Fruit fly (Drosophila melanogaster) whole organism, embryonic: ENCODE data around the gene Sf3b3.

Source experiments
- Aef1 ChIP-seq: fragments of 200-800 bp; sonication (Bioruptor generic); IDR thresholded peaks from 3 replicates; pipeline ENCODE4 v1.3.6; 2022; ENCODE audit warnings: missing biosample characterization, missing genetic modification characterization
- CG15011 ChIP-seq: fragments of 200-800 bp; sonication (Bioruptor generic); optimal IDR thresholded peaks from 3 replicates; lab custom pipeline; 2018; ENCODE audit warnings: missing biosample characterization, mild to moderate bottlenecking, missing genetic modification characterization
- CG1832 ChIP-seq: fragments of 200-800 bp; sonication (Bioruptor generic); optimal IDR thresholded peaks from 2 replicates; lab custom pipeline; 2017; ENCODE audit warnings: missing biosample characterization, mild to moderate bottlenecking, missing genetic modification characterization, inconsistent platforms
- CG2116 ChIP-seq: fragments of 200-800 bp; sonication (Bioruptor generic); optimal IDR thresholded peaks from 3 replicates; lab custom pipeline; 2018; ENCODE audit warnings: missing biosample characterization, mild to moderate bottlenecking, missing genetic modification characterization
- CG30403 ChIP-seq: fragments of 200-800 bp; sonication (Bioruptor generic); optimal IDR thresholded peaks from 3 replicates; lab custom pipeline; 2016; ENCODE audit warnings: missing biosample characterization, missing genetic modification characterization
- CG30431 ChIP-seq: fragments of 200-800 bp; sonication (Bioruptor generic); optimal IDR thresholded peaks from 2 replicates; lab custom pipeline; 2017; ENCODE audit warnings: missing biosample characterization, missing genetic modification characterization
- CG31224 ChIP-seq: fragments of 200-800 bp; sonication (Bioruptor generic); IDR thresholded peaks from 2 replicates; pipeline ENCODE4 v1.3.6; 2022; ENCODE audit warnings: missing biosample characterization, missing genetic modification characterization
- CG7372 ChIP-seq: fragments of 200-800 bp; sonication (Bioruptor generic); IDR thresholded peaks from 2 replicates; pipeline ENCODE4 v1.3.6; 2022; ENCODE audit warnings: missing biosample characterization, missing genetic modification characterization
- CG8765 ChIP-seq: fragments of 200-800 bp; sonication (Bioruptor generic); IDR thresholded peaks from 2 replicates; pipeline ENCODE4 v1.3.6; 2022; ENCODE audit warnings: missing biosample characterization, missing genetic modification characterization
- CG9817 ChIP-seq: fragments of 200-800 bp; sonication (Bioruptor generic); optimal IDR thresholded peaks from 2 replicates; lab custom pipeline; 2018; ENCODE audit warnings: missing biosample characterization, mild to moderate bottlenecking, missing genetic modification characterization, moderate library complexity
- Chrac-16 ChIP-seq: fragments of 200-800 bp; sonication (Bioruptor generic); optimal IDR thresholded peaks from 3 replicates; lab custom pipeline; 2016; ENCODE audit warnings: missing biosample characterization, missing genetic modification characterization
- Dref ChIP-seq: fragments of 200-800 bp; sonication (Bioruptor generic); IDR thresholded peaks from 2 replicates; pipeline ENCODE4 v1.3.6; 2022; ENCODE audit warnings: missing biosample characterization, missing genetic modification characterization
- Fer1 ChIP-seq: fragments of 200-800 bp; sonication (Bioruptor generic); optimal IDR thresholded peaks from 2 replicates; lab custom pipeline; 2017; ENCODE audit warnings: missing biosample characterization, mild to moderate bottlenecking, missing genetic modification characterization
- Hmx ChIP-seq: fragments of 200-800 bp; sonication (Bioruptor generic); optimal IDR thresholded peaks from 2 replicates; lab custom pipeline; 2016; ENCODE audit warnings: missing biosample characterization, missing genetic modification characterization
- Hr78 ChIP-seq, 2 experiments: fragments of 200-800 bp in 1 of 2; fragments of >200 bp in 1 of 2; sonication (Bioruptor generic) in 1 of 2; optimal IDR thresholded peaks; 2 replicates each; lab custom pipeline; 2017 to 2019; ENCODE audit warnings: missing biosample characterization in 2 of 2, missing genetic modification characterization in 2 of 2, mild to moderate bottlenecking in 1 of 2, moderate library complexity in 1 of 2
- Lhr ChIP-seq: fragments of 200-800 bp; sonication (Bioruptor generic); optimal IDR thresholded peaks from 3 replicates; lab custom pipeline; 2017; ENCODE audit warnings: mild to moderate bottlenecking, missing biosample characterization, missing genetic modification reagents, missing genetic modification characterization
- Mrtf ChIP-seq: fragments of 200-800 bp; sonication (Bioruptor generic); IDR thresholded peaks from 3 replicates; pipeline ENCODE4 v1.3.6; 2022; ENCODE audit warnings: missing biosample characterization, missing genetic modification characterization
- Myb ChIP-seq: fragments of 200-800 bp; sonication (Bioruptor generic); optimal IDR thresholded peaks from 2 replicates; lab custom pipeline; 2016; ENCODE audit warnings: missing biosample characterization, missing genetic modification characterization
- Oaz ChIP-seq: fragments of 200-800 bp; sonication (Bioruptor generic); IDR thresholded peaks from 2 replicates; pipeline ENCODE4 v1.3.6; 2022; ENCODE audit warnings: missing biosample characterization, missing genetic modification characterization
- Vsx1 ChIP-seq: fragments of 200-800 bp; sonication (Bioruptor generic); optimal IDR thresholded peaks from 2 replicates; lab custom pipeline; 2017; ENCODE audit warnings: missing biosample characterization, mild to moderate bottlenecking, missing genetic modification characterization, missing genetic modification reagents
- cas ChIP-seq: fragments of 200-800 bp; sonication (Bioruptor generic); IDR thresholded peaks from 2 replicates; pipeline ENCODE4 v1.3.6; 2022; ENCODE audit warnings: missing biosample characterization, missing genetic modification characterization
- crol ChIP-seq: fragments of 200-800 bp; sonication (Bioruptor generic); IDR thresholded peaks from 2 replicates; pipeline ENCODE4 v1.3.6; 2022; ENCODE audit warnings: missing biosample characterization, missing genetic modification characterization
- dmrt11E ChIP-seq: fragments of 200-800 bp; sonication (Bioruptor generic); optimal IDR thresholded peaks from 3 replicates; lab custom pipeline; 2018; ENCODE audit warnings: missing biosample characterization, mild to moderate bottlenecking, missing genetic modification characterization, moderate library complexity
- exex ChIP-seq: fragments of 200-800 bp; sonication (Bioruptor generic); optimal IDR thresholded peaks from 4 replicates; lab custom pipeline; 2018; ENCODE audit warnings: missing biosample characterization, mild to moderate bottlenecking, missing genetic modification characterization, moderate library complexity
- fd64A ChIP-seq: fragments of 200-800 bp; sonication (Bioruptor generic); optimal IDR thresholded peaks from 3 replicates; lab custom pipeline; 2018; ENCODE audit warnings: missing biosample characterization, mild to moderate bottlenecking, missing genetic modification characterization
- grau ChIP-seq: fragments of 200-800 bp; optimal IDR thresholded peaks from 3 replicates; lab custom pipeline; 2019; ENCODE audit warnings: missing biosample characterization, mild to moderate bottlenecking, missing genetic modification characterization, moderate library complexity
- gt ChIP-seq: fragments of 200-800 bp; sonication (Bioruptor generic); IDR thresholded peaks from 2 replicates; pipeline ENCODE4 v1.3.6; 2022; ENCODE audit warnings: missing biosample characterization, missing genetic modification characterization
- lov ChIP-seq, 2 experiments: fragments of 200-800 bp in 1 of 2; fragments of >200 bp in 1 of 2; sonication (Bioruptor generic) in 1 of 2; IDR thresholded peaks in 1 of 2; optimal IDR thresholded peaks in 1 of 2; 2 replicates in 1 of 2; 3 replicates in 1 of 2; pipeline versions ENCODE4 v1.3.6 to Lab custom; 2017 to 2022; ENCODE audit warnings: missing biosample characterization in 1 of 2, missing genetic modification characterization in 1 of 2
- odd ChIP-seq: fragments of 200-800 bp; sonication (Bioruptor generic); optimal IDR thresholded peaks from 2 replicates; lab custom pipeline; 2017; ENCODE audit warnings: missing biosample characterization, mild to moderate bottlenecking, missing genetic modification characterization
- pb ChIP-seq: fragments of 200-800 bp; sonication (Bioruptor generic); optimal IDR thresholded peaks from 3 replicates; lab custom pipeline; 2016; ENCODE audit warnings: missing biosample characterization, missing genetic modification characterization
- pnt ChIP-seq: fragments of 200-800 bp; sonication (Bioruptor generic); optimal IDR thresholded peaks from 3 replicates; lab custom pipeline; 2016; ENCODE audit warnings: missing biosample characterization, missing genetic modification characterization
- sc ChIP-seq, 3 experiments: fragments of >200 bp in 2 of 3; fragments of 200-800 bp in 1 of 3; sonication (Bioruptor generic) in 1 of 3; optimal IDR thresholded peaks; 2 replicates in 2 of 3; 3 replicates in 1 of 3; lab custom pipeline; 2017; ENCODE audit warnings: mild to moderate bottlenecking in 1 of 3, missing biosample characterization in 1 of 3, missing genetic modification characterization in 1 of 3, missing genetic modification reagents in 1 of 3
- sens-2 ChIP-seq: fragments of 200-800 bp; sonication (Bioruptor generic); IDR thresholded peaks from 2 replicates; pipeline ENCODE4 v1.3.6; 2022; ENCODE audit warnings: missing biosample characterization, missing genetic modification characterization
- sim ChIP-seq: fragments of 200-800 bp; sonication (Bioruptor generic); IDR thresholded peaks from 2 replicates; pipeline ENCODE4 v1.3.6; 2022; ENCODE audit warnings: missing biosample characterization, missing genetic modification characterization
- sna ChIP-seq: fragments of 200-800 bp; sonication (Bioruptor generic); IDR thresholded peaks from 2 replicates; pipeline ENCODE4 v1.3.6; 2022; ENCODE audit warnings: missing biosample characterization, missing genetic modification characterization; ENCODE audit not compliant: partially characterized antibody
- so ChIP-seq: fragments of 200-800 bp; sonication (Bioruptor generic); IDR thresholded peaks from 3 replicates; pipeline ENCODE4 v1.3.6; 2022; ENCODE audit warnings: missing biosample characterization, missing genetic modification characterization
- sob ChIP-seq: fragments of 200-800 bp; sonication (Bioruptor generic); IDR thresholded peaks from 2 replicates; pipeline ENCODE4 v1.3.6; 2022; ENCODE audit warnings: missing biosample characterization, missing genetic modification characterization
- tin ChIP-seq: fragments of 200-800 bp; sonication (Bioruptor generic); optimal IDR thresholded peaks from 3 replicates; lab custom pipeline; 2016; ENCODE audit warnings: missing biosample characterization, missing genetic modification characterization
- zen ChIP-seq: fragments of 200-800 bp; sonication (Bioruptor generic); optimal IDR thresholded peaks from 3 replicates; lab custom pipeline; 2018; ENCODE audit warnings: missing biosample characterization, mild to moderate bottlenecking, missing genetic modification characterization, moderate library complexity

Gene Sf3b3

DNA sequence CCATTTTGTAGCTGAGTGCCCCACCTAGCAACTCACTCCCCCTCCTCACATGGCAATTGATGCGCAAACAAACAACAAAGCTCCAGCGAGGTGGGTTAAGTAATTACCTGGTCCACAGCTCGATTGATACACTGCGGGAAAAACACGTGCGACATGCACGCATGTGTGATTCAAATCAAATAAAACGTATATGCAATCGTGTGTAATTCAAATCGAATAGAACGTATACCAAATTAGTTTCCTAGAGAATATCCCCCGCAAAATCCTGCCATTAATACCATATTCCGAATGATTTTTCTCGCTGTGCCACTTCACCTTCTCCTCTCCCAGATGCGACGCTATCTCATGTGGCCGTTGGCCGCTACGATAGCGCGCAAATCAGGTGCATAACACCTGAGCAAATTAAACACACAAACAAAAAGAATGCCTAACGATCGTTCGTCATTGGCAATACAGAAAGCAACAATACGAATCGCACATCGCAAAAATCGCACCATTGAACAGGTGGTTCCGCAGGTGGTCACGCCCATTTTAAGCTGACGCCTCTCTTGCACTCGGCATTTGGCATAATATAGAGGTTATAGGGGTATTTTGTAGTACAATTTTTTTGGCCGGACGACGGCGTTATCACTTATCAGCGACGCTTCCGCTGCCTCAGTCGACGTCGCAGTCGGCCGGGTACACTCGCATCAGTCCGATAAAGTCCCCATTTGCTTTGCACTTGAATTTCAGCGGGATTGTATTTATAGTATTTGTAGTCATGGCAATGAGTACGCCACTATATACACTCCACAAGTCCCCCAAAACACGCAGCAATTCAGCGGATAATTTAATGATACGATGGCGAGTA, 48.8 kb downstream of the Sf3b3 start (continued):
- TF ChIP-seq CG30403 (peak; percentile 73), pb (peak; percentile 54), CG9817 (tag; lab: Kevin White, UChicago) (peak; percentile 50), crol (GFP tag; lab: Robert Waterston, UW) (peak; percentile 53; the same call in 1 of the 2 replicates), dmrt11E (tag; lab: Kevin White, UChicago) (peak; percentile 22), zen (tag; lab: Kevin White, UChicago) (no peak), CG2116 (GFP tag; lab: Kevin White, UChicago) (peak; percentile 11), sens-2 (GFP tag; lab: Robert Waterston, UW) (peak; percentile 43; the same call in 1 of the 2 replicates), exex (tag; lab: Kevin White, UChicago) (peak; percentile 65), gt (GFP tag; lab: Robert Waterston, UW) (no peak), lov (optimal IDR thresholded peaks at IDR 0.05; lab: Kevin White, UChicago) (no peak), lov (GFP tag; IDR thresholded peaks at IDR 0.05; lab: Robert Waterston, UW) (0 out of 3 replicates have a peak, but pooled peaks have one; percentile 63), Mrtf (GFP tag; lab: Robert Waterston, UW) (peak; percentile 70; the same call in 2 of the 3 replicates), CG8765 (GFP tag; lab: Robert Waterston, UW) (0 out of 2 replicates have a peak, but pooled peaks have one; percentile 18), pnt (GFP tag; lab: Kevin White, UChicago) (peak; percentile 68), CG30431 (GFP tag; lab: Kevin White, UChicago) (peak; percentile 58), so (peak; percentile 71; the same call in 1 of the 3 replicates), tin (GFP tag; lab: Kevin White, UChicago) (peak; percentile 62), Hmx (GFP tag; lab: Kevin White, UChicago) (no peak), fd64A (peak; percentile 24), grau (tag; lab: Kevin White, UChicago) (peak; percentile 72), CG1832 (GFP tag; lab: Kevin White, UChicago) (no peak), sna (GFP tag; lab: Robert Waterston, UW) (no peak), Dref (no peak), sob (peak; percentile 74), odd (GFP tag; lab: Kevin White, UChicago) (peak; percentile 9), Aef1 (GFP tag; lab: Robert Waterston, UW) (peak; percentile 56; the same call in 2 of the 3 replicates), Myb (peak; percentile 62), Chrac-16 (GFP tag; lab: Kevin White, UChicago) (peak; percentile 53), CG15011 (GFP tag; lab: Kevin White, UChicago) (peak; percentile 20), Hr78 (GFP tag; optimal IDR thresholded peaks at IDR 0.05; lab: Kevin White, UChicago) (no peak), Fer1 (GFP tag; lab: Kevin White, UChicago) (peak; percentile 58), Lhr (GFP tag; lab: Kevin White, UChicago) (peak; percentile 24), Oaz (peak; percentile 39; the same call in 1 of the 2 replicates), CG31224 (GFP tag; lab: Robert Waterston, UW) (no peak), sc (optimal IDR thresholded peaks at IDR 0.05; lab: Kevin White, UChicago) (no peak), sc (GFP tag; optimal IDR thresholded peaks at IDR 0.05; lab: Kevin White, UChicago) (no peak), cas (GFP tag; lab: Robert Waterston, UW) (peak; percentile 27; the same call in 1 of the 2 replicates), Vsx1 (GFP tag; lab: Kevin White, UChicago) (no peak), sim (GFP tag; lab: Robert Waterston, UW) (peak; percentile 73), CG7372 (GFP tag; lab: Robert Waterston, UW) (0 out of 2 replicates have a peak, but pooled peaks have one; percentile 50)
